Fruit fly (Drosophila melanogaster) whole organism, embryonic: ENCODE measurements around the gene CG10943.
A peak's percentile ranks its signal among the peaks of the same experiment; 100 is the strongest.

Experiments used
- B-H1 ChIP-seq: fragments of 200-800 bp; sonication (Bioruptor generic); IDR thresholded peaks from 3 replicates; pipeline ENCODE4 v1.3.6; 2022; ENCODE audit warnings: missing biosample characterization, missing genetic modification characterization
- BEAF-32 ChIP-seq: fragments of 200-800 bp; sonication (Bioruptor generic); optimal IDR thresholded peaks from 3 replicates; lab custom pipeline; 2017; ENCODE audit warnings: missing biosample characterization, missing genetic modification characterization, mild to moderate bottlenecking, moderate library complexity, missing genetic modification reagents
- Bdp1 ChIP-seq: fragments of 200-800 bp; sonication (Bioruptor generic); optimal IDR thresholded peaks from 3 replicates; lab custom pipeline; 2016; ENCODE audit warnings: missing biosample characterization, missing genetic modification characterization
- Bteb2 ChIP-seq: fragments of 200-800 bp; sonication (Bioruptor generic); optimal IDR thresholded peaks from 2 replicates; lab custom pipeline; 2016; ENCODE audit warnings: missing biosample characterization, missing genetic modification characterization
- CG11398 ChIP-seq: fragments of 200-800 bp; sonication (Bioruptor generic); optimal IDR thresholded peaks from 2 replicates; lab custom pipeline; 2016; ENCODE audit warnings: missing biosample characterization, missing genetic modification characterization
- CG12236 ChIP-seq: fragments of 200-800 bp; sonication (Bioruptor generic); optimal IDR thresholded peaks from 2 replicates; lab custom pipeline; 2016; ENCODE audit warnings: missing biosample characterization, missing genetic modification characterization
- CG12942 ChIP-seq: fragments of 200-800 bp; sonication (Bioruptor generic); optimal IDR thresholded peaks from 3 replicates; lab custom pipeline; 2016; ENCODE audit warnings: missing biosample characterization, missing genetic modification characterization
- CG13894 ChIP-seq: fragments of 200-800 bp; sonication (Bioruptor generic); optimal IDR thresholded peaks from 3 replicates; lab custom pipeline; 2018; ENCODE audit warnings: missing biosample characterization, mild to moderate bottlenecking, missing genetic modification characterization, moderate library complexity
- CG15011 ChIP-seq: fragments of 200-800 bp; sonication (Bioruptor generic); optimal IDR thresholded peaks from 3 replicates; lab custom pipeline; 2018; ENCODE audit warnings: missing biosample characterization, mild to moderate bottlenecking, missing genetic modification characterization
- CG15514 ChIP-seq: fragments of 200-800 bp; sonication (Bioruptor generic); optimal IDR thresholded peaks from 3 replicates; lab custom pipeline; 2017; ENCODE audit warnings: missing biosample characterization, missing genetic modification characterization, mild to moderate bottlenecking, moderate library complexity, missing genetic modification reagents
- CG1792 ChIP-seq: fragments of 200-800 bp; sonication (Bioruptor generic); optimal IDR thresholded peaks from 2 replicates; lab custom pipeline; 2016; ENCODE audit warnings: missing biosample characterization, missing genetic modification characterization
- CG2678 ChIP-seq: fragments of 200-800 bp; sonication (Bioruptor generic); optimal IDR thresholded peaks from 3 replicates; lab custom pipeline; 2019; ENCODE audit warnings: missing biosample characterization, mild to moderate bottlenecking, missing genetic modification characterization, moderate library complexity
- CG30020 ChIP-seq: fragments of 200-800 bp; optimal IDR thresholded peaks from 2 replicates; lab custom pipeline; 2019; ENCODE audit warnings: missing biosample characterization, mild to moderate bottlenecking, missing genetic modification characterization, moderate library complexity
- CG3838 ChIP-seq: fragments of 200-800 bp; sonication (Bioruptor generic); optimal IDR thresholded peaks from 3 replicates; lab custom pipeline; 2016; ENCODE audit warnings: missing biosample characterization, missing genetic modification characterization
- CG3847 ChIP-seq: fragments of 200-800 bp; sonication (Bioruptor generic); IDR thresholded peaks from 2 replicates; pipeline ENCODE4 v1.3.6; 2022; ENCODE audit warnings: missing biosample characterization, missing genetic modification characterization
- CG42726 ChIP-seq: fragments of 200-800 bp; sonication (Bioruptor generic); IDR thresholded peaks from 2 replicates; pipeline ENCODE4 v1.3.6; 2022; ENCODE audit warnings: missing biosample characterization, missing genetic modification characterization; ENCODE audit not compliant: partially characterized antibody
- CG4854 ChIP-seq: fragments of 200-800 bp; sonication (Bioruptor generic); optimal IDR thresholded peaks from 2 replicates; lab custom pipeline; 2016; ENCODE audit warnings: missing biosample characterization, missing genetic modification characterization, inconsistent platforms
- CG5245 ChIP-seq: fragments of 200-800 bp; sonication (Bioruptor generic); optimal IDR thresholded peaks from 3 replicates; lab custom pipeline; 2016; ENCODE audit warnings: missing biosample characterization, missing genetic modification characterization
- CG6683 ChIP-seq: fragments of 200-800 bp; sonication (Bioruptor generic); optimal IDR thresholded peaks from 2 replicates; lab custom pipeline; 2017; ENCODE audit warnings: missing biosample characterization, mild to moderate bottlenecking, missing genetic modification characterization, missing genetic modification reagents
- CG7271 ChIP-seq: fragments of 200-800 bp; sonication (Bioruptor generic); optimal IDR thresholded peaks from 2 replicates; lab custom pipeline; 2018; ENCODE audit warnings: missing biosample characterization, mild to moderate bottlenecking, missing genetic modification characterization, moderate library complexity
- CG8281 ChIP-seq: fragments of 200-800 bp; sonication (Bioruptor generic); optimal IDR thresholded peaks from 2 replicates; lab custom pipeline; 2018; ENCODE audit warnings: missing biosample characterization, mild to moderate bottlenecking, missing genetic modification characterization, moderate library complexity
- CG8944 ChIP-seq: fragments of 200-800 bp; sonication (Bioruptor generic); optimal IDR thresholded peaks from 3 replicates; lab custom pipeline; 2016; ENCODE audit warnings: missing biosample characterization, missing genetic modification characterization
- CHES-1-like ChIP-seq: fragments of 200-800 bp; sonication (Bioruptor generic); optimal IDR thresholded peaks from 2 replicates; lab custom pipeline; 2016; ENCODE audit warnings: missing biosample characterization, missing genetic modification characterization
- CTCF ChIP-seq: fragments of 200-800 bp; sonication (Bioruptor generic); optimal IDR thresholded peaks from 2 replicates; lab custom pipeline; 2017; ENCODE audit warnings: missing biosample characterization, mild to moderate bottlenecking, missing genetic modification characterization, moderate library complexity
- Camta ChIP-seq: fragments of 200-800 bp; sonication (Bioruptor generic); optimal IDR thresholded peaks from 2 replicates; lab custom pipeline; 2016; ENCODE audit warnings: missing biosample characterization, missing genetic modification characterization
- Chrac-16 ChIP-seq: fragments of 200-800 bp; sonication (Bioruptor generic); optimal IDR thresholded peaks from 3 replicates; lab custom pipeline; 2016; ENCODE audit warnings: missing biosample characterization, missing genetic modification characterization
- CrebB ChIP-seq: fragments of 200-800 bp; sonication (Bioruptor generic); optimal IDR thresholded peaks from 3 replicates; lab custom pipeline; 2018; ENCODE audit warnings: missing biosample characterization, mild to moderate bottlenecking, missing genetic modification characterization
- Dll ChIP-seq: fragments of 200-800 bp; sonication (Bioruptor generic); IDR thresholded peaks from 4 replicates; pipeline ENCODE4 v1.3.6; 2022; ENCODE audit warnings: missing biosample characterization, missing genetic modification characterization; ENCODE audit not compliant: partially characterized antibody
- Lhr ChIP-seq: fragments of 200-800 bp; sonication (Bioruptor generic); optimal IDR thresholded peaks from 3 replicates; lab custom pipeline; 2017; ENCODE audit warnings: mild to moderate bottlenecking, missing biosample characterization, missing genetic modification reagents, missing genetic modification characterization
- MTF-1 ChIP-seq: fragments of 200-800 bp; sonication (Bioruptor generic); optimal IDR thresholded peaks from 2 replicates; lab custom pipeline; 2018; ENCODE audit warnings: missing biosample characterization, mild to moderate bottlenecking, missing genetic modification characterization, borderline replicate concordance
- Ptx1 ChIP-seq: fragments of 200-800 bp; sonication (Bioruptor generic); IDR thresholded peaks from 2 replicates; pipeline ENCODE4 v1.3.6; 2022; ENCODE audit warnings: missing biosample characterization, missing genetic modification characterization
- Side ChIP-seq: fragments of 200-800 bp; sonication (Bioruptor generic); optimal IDR thresholded peaks from 2 replicates; lab custom pipeline; 2016; ENCODE audit warnings: missing biosample characterization, missing genetic modification characterization
- ac ChIP-seq: fragments of 200-800 bp; sonication (Bioruptor generic); optimal IDR thresholded peaks from 3 replicates; lab custom pipeline; 2017; ENCODE audit warnings: missing biosample characterization, mild to moderate bottlenecking, missing genetic modification characterization
- cas ChIP-seq: fragments of 200-800 bp; sonication (Bioruptor generic); IDR thresholded peaks from 2 replicates; pipeline ENCODE4 v1.3.6; 2022; ENCODE audit warnings: missing biosample characterization, missing genetic modification characterization
- cato ChIP-seq: fragments of 200-800 bp; sonication (Bioruptor generic); optimal IDR thresholded peaks from 2 replicates; lab custom pipeline; 2016; ENCODE audit warnings: missing biosample characterization, missing genetic modification characterization, borderline replicate concordance
- ewg ChIP-seq: fragments of 200-800 bp; sonication (Bioruptor generic); optimal IDR thresholded peaks from 3 replicates; lab custom pipeline; 2017; ENCODE audit warnings: mild to moderate bottlenecking, missing biosample characterization, missing genetic modification reagents, missing genetic modification characterization
- eyg ChIP-seq: fragments of 200-800 bp; sonication (Bioruptor generic); optimal IDR thresholded peaks from 3 replicates; lab custom pipeline; 2016; ENCODE audit warnings: missing biosample characterization, missing genetic modification characterization
- gcm2 ChIP-seq: fragments of 200-800 bp; sonication (Bioruptor generic); optimal IDR thresholded peaks from 2 replicates; lab custom pipeline; 2016; ENCODE audit warnings: missing biosample characterization, missing genetic modification characterization
- jumu ChIP-seq: fragments of 200-800 bp; sonication (Bioruptor generic); optimal IDR thresholded peaks from 3 replicates; lab custom pipeline; 2016; ENCODE audit warnings: missing biosample characterization, missing genetic modification characterization
- onecut ChIP-seq: fragments of 200-800 bp; sonication (Bioruptor generic); IDR thresholded peaks from 2 replicates; pipeline ENCODE4 v1.3.6; 2022; ENCODE audit warnings: missing biosample characterization, missing genetic modification characterization
- peb ChIP-seq: fragments of 200-800 bp; sonication (Bioruptor generic); IDR thresholded peaks from 2 replicates; pipeline ENCODE4 v1.3.6; 2022; ENCODE audit warnings: missing biosample characterization, missing genetic modification characterization
- pfk ChIP-seq: fragments of 200-800 bp; sonication (Bioruptor generic); optimal IDR thresholded peaks from 2 replicates; lab custom pipeline; 2018; ENCODE audit warnings: missing biosample characterization, mild to moderate bottlenecking, missing genetic modification characterization, moderate library complexity
- psq ChIP-seq: fragments of 200-800 bp; sonication (Bioruptor generic); optimal IDR thresholded peaks from 2 replicates; lab custom pipeline; 2017; ENCODE audit warnings: missing biosample characterization, missing genetic modification characterization
- ranshi ChIP-seq: fragments of 200-800 bp; sonication (Bioruptor generic); IDR thresholded peaks from 2 replicates; pipeline ENCODE4 v1.3.6; 2022; ENCODE audit warnings: missing biosample characterization, missing genetic modification characterization
- scrt ChIP-seq: fragments of 200-800 bp; sonication (Bioruptor generic); optimal IDR thresholded peaks from 2 replicates; lab custom pipeline; 2018; ENCODE audit warnings: missing biosample characterization, mild to moderate bottlenecking, missing genetic modification characterization, moderate library complexity
- shn ChIP-seq: fragments of 200-800 bp; sonication (Bioruptor generic); optimal IDR thresholded peaks from 3 replicates; lab custom pipeline; 2016; ENCODE audit warnings: missing biosample characterization, missing genetic modification characterization
- stwl ChIP-seq: fragments of 200-800 bp; sonication (Bioruptor generic); optimal IDR thresholded peaks from 3 replicates; lab custom pipeline; 2018; ENCODE audit warnings: missing biosample characterization, mild to moderate bottlenecking, missing genetic modification characterization, moderate library complexity
- trh ChIP-seq: fragments of 200-800 bp; sonication (Bioruptor generic); optimal IDR thresholded peaks from 2 replicates; lab custom pipeline; 2016; ENCODE audit warnings: missing biosample characterization, missing genetic modification characterization
- yki ChIP-seq: fragments of >200 bp; optimal IDR thresholded peaks from 3 replicates; lab custom pipeline; 2018
- zfh2 ChIP-seq: fragments of 200-800 bp; sonication (Bioruptor generic); optimal IDR thresholded peaks from 2 replicates; lab custom pipeline; 2016; ENCODE audit warnings: missing biosample characterization, missing genetic modification characterization

CG10943 gene

dm6 chr3L:12843056-12843799 is 19.5 kb downstream of the CG10943 start, which contains the start of gene nebu (continued):
- peak; percentile 96 for TF ChIP-seq ranshi (GFP tag; lab: Robert Waterston, UW)
- peak; percentile 96 for TF ChIP-seq CG1792 (GFP tag; lab: Kevin White, UChicago)
- no peak for TF ChIP-seq yki (lab: Kevin White, UChicago)
- peak; percentile 38 for TF ChIP-seq CTCF (GFP tag; lab: Kevin White, UChicago)
- peak; percentile 59 for TF ChIP-seq Lhr (GFP tag; lab: Kevin White, UChicago)
- TF ChIP-seq CG15514: peak; percentile 93
- TF ChIP-seq Bteb2 (GFP tag; lab: Kevin White, UChicago): peak; percentile 98
- TF ChIP-seq CG12236 (GFP tag; lab: Kevin White, UChicago): peak; percentile 82
- peak; percentile 92 for TF ChIP-seq cas (GFP tag; lab: Robert Waterston, UW)
- peak; percentile 62 for TF ChIP-seq ac (GFP tag; lab: Kevin White, UChicago)
- TF ChIP-seq MTF-1: peak; percentile 90
- peak; percentile 94 for TF ChIP-seq CG12942 (GFP tag; lab: Kevin White, UChicago)
- peak; percentile 91 for TF ChIP-seq CG15011 (GFP tag; lab: Kevin White, UChicago)
- TF ChIP-seq B-H1 (GFP tag; lab: Robert Waterston, UW): peak; percentile 94
- TF ChIP-seq CG8944 (GFP tag; lab: Kevin White, UChicago): peak; percentile 97
- TF ChIP-seq scrt (GFP tag; lab: Kevin White, UChicago): peak; percentile 95
- TF ChIP-seq CG8281 (tag; lab: Kevin White, UChicago): peak; percentile 65
- TF ChIP-seq CG6683 (GFP tag; lab: Kevin White, UChicago): peak; percentile 95
- peak; percentile 14 for TF ChIP-seq BEAF-32 (GFP tag; lab: Kevin White, UChicago)
- TF ChIP-seq peb: peak; percentile 86
- peak; percentile 95 for TF ChIP-seq CrebB (tag; lab: Kevin White, UChicago)
- TF ChIP-seq shn (GFP tag; lab: Kevin White, UChicago): peak; percentile 93
- peak; percentile 98 for TF ChIP-seq CHES-1-like
- TF ChIP-seq CG7271 (tag; lab: Kevin White, UChicago): peak; percentile 9
- TF ChIP-seq pfk (GFP tag; lab: Kevin White, UChicago): no peak
- TF ChIP-seq ewg (GFP tag; lab: Kevin White, UChicago): peak; percentile 87
- TF ChIP-seq eyg: peak; percentile 96
- TF ChIP-seq CG42726: no peak
- peak; percentile 90 for TF ChIP-seq CG11398 (GFP tag; lab: Kevin White, UChicago)
- peak; percentile 81 for TF ChIP-seq trh (GFP tag; lab: Kevin White, UChicago)
- peak; percentile 88 for TF ChIP-seq Bdp1 (GFP tag; lab: Kevin White, UChicago)
- TF ChIP-seq zfh2 (GFP tag; lab: Kevin White, UChicago): peak; percentile 98
- peak; percentile 67 for TF ChIP-seq psq (GFP tag; lab: Kevin White, UChicago)
- TF ChIP-seq Dll (GFP tag; lab: Robert Waterston, UW): no peak
- peak; percentile 96 for TF ChIP-seq CG3847 (GFP tag; lab: Robert Waterston, UW)
- TF ChIP-seq CG30020 (tag; lab: Kevin White, UChicago): peak; percentile 50
- peak; percentile 91 for TF ChIP-seq CG5245 (GFP tag; lab: Kevin White, UChicago)
- TF ChIP-seq Camta (GFP tag; lab: Kevin White, UChicago): peak; percentile 90
- peak; percentile 88 for TF ChIP-seq onecut (GFP tag; lab: Robert Waterston, UW)
- peak; percentile 97 for TF ChIP-seq Side (GFP tag; lab: Kevin White, UChicago)
- TF ChIP-seq stwl (tag; lab: Kevin White, UChicago): no peak
- peak; percentile 98 for TF ChIP-seq CG13894 (tag; lab: Kevin White, UChicago)
- TF ChIP-seq gcm2 (GFP tag; lab: Kevin White, UChicago): peak; percentile 93
- TF ChIP-seq Chrac-16: peak; percentile 93
- peak; percentile 97 for TF ChIP-seq CG2678 (tag; lab: Kevin White, UChicago)
- TF ChIP-seq jumu: peak; percentile 95
- peak; percentile 94 for TF ChIP-seq CG4854 (GFP tag; lab: Kevin White, UChicago)
- peak; percentile 88 for TF ChIP-seq CG3838
- TF ChIP-seq Ptx1 (GFP tag; lab: Robert Waterston, UW): peak; percentile 97
- TF ChIP-seq cato (GFP tag; lab: Kevin White, UChicago): peak; percentile 80
